Worm (Caenorhabditis elegans) whole organism, young adult: ENCODE results near the gene C11G10.1.

ENCODE experiments used
- F57C9.4 ChIP-seq: sonication (generic microtip); optimal IDR thresholded peaks from 2 replicates; lab custom pipeline; 2017; ENCODE audit warnings: mild to moderate bottlenecking, missing genetic modification characterization, missing compliant biosample characterization
- K12H6.12 ChIP-seq: fragments of 200-800 bp; sonication (Bioruptor generic); optimal IDR thresholded peaks from 2 replicates; lab custom pipeline; 2018; ENCODE audit warnings: mild to moderate bottlenecking, missing genetic modification characterization, missing compliant biosample characterization
- T07F8.4 ChIP-seq: sonication (generic microtip); optimal IDR thresholded peaks from 2 replicates; lab custom pipeline; 2016; ENCODE audit warnings: mild to moderate bottlenecking, missing genetic modification characterization, moderate library complexity, missing compliant biosample characterization
- dox-1 ChIP-seq: fragments of 200-800 bp; sonication (Bioruptor generic); IDR thresholded peaks from 2 replicates; pipeline ENCODE4 v1.3.6; 2022; ENCODE audit warnings: missing genetic modification reagents, missing genetic modification characterization, missing compliant biosample characterization
- efl-1 ChIP-seq: fragments of 150-350 bp; optimal IDR thresholded peaks from 2 replicates; lab custom pipeline; 2014; ENCODE audit warnings: missing biosample characterization, missing genetic modification reagents, missing genetic modification characterization
- nfyb-1 ChIP-seq: fragments of 200-800 bp; sonication (Bioruptor generic); IDR thresholded peaks from 2 replicates; pipeline ENCODE4 v1.3.6; 2022; ENCODE audit warnings: missing genetic modification reagents, missing genetic modification characterization, missing compliant biosample characterization
- nhr-179 ChIP-seq: sonication (generic microtip); optimal IDR thresholded peaks from 2 replicates; lab custom pipeline; 2016; ENCODE audit warnings: mild to moderate bottlenecking, missing genetic modification characterization, missing compliant biosample characterization
- rcor-1 ChIP-seq: fragments of 200-800 bp; sonication (Bioruptor generic); IDR thresholded peaks from 2 replicates; pipeline ENCODE4 v1.3.6; 2022; ENCODE audit warnings: missing genetic modification reagents, missing genetic modification characterization, missing compliant biosample characterization
- unc-62 ChIP-seq: fragments of 150-350 bp; optimal IDR thresholded peaks from 2 replicates; lab custom pipeline; 2014; ENCODE audit warnings: missing biosample characterization, missing genetic modification reagents, missing genetic modification characterization
- ztf-18 ChIP-seq: sonication (generic microtip); optimal IDR thresholded peaks from 2 replicates; lab custom pipeline; 2016; ENCODE audit warnings: missing genotype, mild to moderate bottlenecking, missing genetic modification characterization, missing compliant biosample characterization

ce11 chrX:15116514-15116913 is 42.0 kb downstream of the C11G10.1 start, which contains the start of gene R07D5.2:
- TF ChIP-seq K12H6.12 (no peak), dox-1 (GFP tag; lab: Robert Waterston, UW) (no peak), T07F8.4 (tag; lab: Kevin White, UChicago) (no peak), ztf-18 (tag; lab: Kevin White, UChicago) (no peak), nfyb-1 (no peak), F57C9.4 (tag; lab: Kevin White, UChicago) (no peak), efl-1 (GFP tag; lab: Kevin White, UChicago) (no peak), nhr-179 (tag; lab: Kevin White, UChicago) (no peak), rcor-1 (GFP tag; lab: Robert Waterston, UW) (no peak), unc-62 (no peak)
